Fruit fly (Drosophila melanogaster) whole organism, embryonic: ENCODE data around the gene Prx2.

Source experiments
- ATbp ChIP-seq: fragments of 200-800 bp; sonication (Bioruptor generic); optimal IDR thresholded peaks from 2 replicates; lab custom pipeline; 2017; ENCODE audit warnings: missing biosample characterization, mild to moderate bottlenecking, missing genetic modification characterization, missing genetic modification reagents
- Antp ChIP-seq: fragments of 200-800 bp; sonication (Bioruptor generic); optimal IDR thresholded peaks from 3 replicates; lab custom pipeline; 2016; ENCODE audit warnings: missing biosample characterization, missing genetic modification characterization
- Atf6 ChIP-seq: fragments of 200-800 bp; sonication (Bioruptor generic); IDR thresholded peaks from 2 replicates; pipeline ENCODE4 v1.3.6; 2022; ENCODE audit warnings: missing biosample characterization, missing genetic modification characterization
- C15 ChIP-seq: fragments of 200-800 bp; sonication (Bioruptor generic); IDR thresholded peaks from 3 replicates; pipeline ENCODE4 v1.3.6; 2022; ENCODE audit warnings: missing biosample characterization, missing genetic modification characterization
- CG10321 ChIP-seq: fragments of 200-800 bp; sonication (Bioruptor generic); IDR thresholded peaks from 2 replicates; pipeline ENCODE4 v1.3.6; 2022; ENCODE audit warnings: missing biosample characterization, missing genetic modification characterization
- CG10431 ChIP-seq: fragments of 200-800 bp; sonication (Bioruptor generic); optimal IDR thresholded peaks from 3 replicates; lab custom pipeline; 2018; ENCODE audit warnings: missing biosample characterization, mild to moderate bottlenecking, missing genetic modification characterization
- CG13775 ChIP-seq: fragments of 200-800 bp; sonication (Bioruptor generic); optimal IDR thresholded peaks from 3 replicates; lab custom pipeline; 2017; ENCODE audit warnings: missing biosample characterization, mild to moderate bottlenecking, missing genetic modification characterization
- CG14965 ChIP-seq: fragments of 200-800 bp; sonication (Bioruptor generic); optimal IDR thresholded peaks from 2 replicates; lab custom pipeline; 2016; ENCODE audit warnings: missing biosample characterization, missing genetic modification characterization, borderline replicate concordance
- CG17186 ChIP-seq: fragments of 200-800 bp; sonication (Bioruptor generic); optimal IDR thresholded peaks from 3 replicates; lab custom pipeline; 2017; ENCODE audit warnings: missing biosample characterization, missing genetic modification reagents, missing genetic modification characterization
- CG17361 ChIP-seq: fragments of 200-800 bp; sonication (Bioruptor generic); IDR thresholded peaks from 3 replicates; pipeline ENCODE4 v1.3.6; 2022; ENCODE audit warnings: missing biosample characterization, missing genetic modification characterization
- CG17568 ChIP-seq: fragments of 200-800 bp; sonication (Bioruptor generic); optimal IDR thresholded peaks from 2 replicates; lab custom pipeline; 2018; ENCODE audit warnings: missing biosample characterization, mild to moderate bottlenecking, missing genetic modification characterization, moderate library complexity
- CG17612 ChIP-seq: fragments of 200-800 bp; sonication (Bioruptor generic); IDR thresholded peaks from 2 replicates; pipeline ENCODE4 v1.3.6; 2022; ENCODE audit warnings: missing biosample characterization, missing genetic modification characterization
- CG18011 ChIP-seq: fragments of 200-800 bp; sonication (Bioruptor generic); optimal IDR thresholded peaks from 2 replicates; lab custom pipeline; 2017; ENCODE audit warnings: missing biosample characterization, missing genetic modification characterization, mild to moderate bottlenecking, moderate library complexity, missing genotype
- CG30403 ChIP-seq: fragments of 200-800 bp; sonication (Bioruptor generic); optimal IDR thresholded peaks from 3 replicates; lab custom pipeline; 2016; ENCODE audit warnings: missing biosample characterization, missing genetic modification characterization
- CG31441 ChIP-seq: fragments of 200-800 bp; sonication (Bioruptor generic); IDR thresholded peaks from 2 replicates; pipeline ENCODE4 v1.3.6; 2022; ENCODE audit warnings: missing biosample characterization, missing genetic modification characterization
- CG34376 ChIP-seq: fragments of 200-800 bp; sonication (Bioruptor generic); optimal IDR thresholded peaks from 2 replicates; lab custom pipeline; 2018; ENCODE audit warnings: missing biosample characterization, mild to moderate bottlenecking, missing genetic modification characterization
- CG3847 ChIP-seq: fragments of 200-800 bp; sonication (Bioruptor generic); IDR thresholded peaks from 2 replicates; pipeline ENCODE4 v1.3.6; 2022; ENCODE audit warnings: missing biosample characterization, missing genetic modification characterization
- CG4282 ChIP-seq: fragments of 200-800 bp; sonication (Bioruptor generic); optimal IDR thresholded peaks from 2 replicates; lab custom pipeline; 2016; ENCODE audit warnings: missing biosample characterization, missing genetic modification characterization
- CG4730 ChIP-seq: fragments of 200-800 bp; sonication (Bioruptor generic); IDR thresholded peaks from 2 replicates; pipeline ENCODE4 v1.3.6; 2022; ENCODE audit warnings: missing biosample characterization, missing genetic modification characterization
- CG6689 ChIP-seq: fragments of 200-800 bp; sonication (Bioruptor generic); IDR thresholded peaks from 2 replicates; pipeline ENCODE4 v1.3.6; 2022; ENCODE audit warnings: missing biosample characterization, missing genetic modification characterization
- CG6854 ChIP-seq: fragments of 200-800 bp; sonication (Bioruptor generic); optimal IDR thresholded peaks from 3 replicates; lab custom pipeline; 2017; ENCODE audit warnings: missing biosample characterization, mild to moderate bottlenecking, missing genetic modification characterization
- CG7839 ChIP-seq: fragments of 200-800 bp; sonication (Bioruptor generic); optimal IDR thresholded peaks from 3 replicates; lab custom pipeline; 2018; ENCODE audit warnings: missing biosample characterization, mild to moderate bottlenecking, missing genetic modification characterization, moderate library complexity
- CG8281 ChIP-seq: fragments of 200-800 bp; sonication (Bioruptor generic); optimal IDR thresholded peaks from 2 replicates; lab custom pipeline; 2018; ENCODE audit warnings: missing biosample characterization, mild to moderate bottlenecking, missing genetic modification characterization, moderate library complexity
- CG9437 ChIP-seq: fragments of 200-800 bp; sonication (Bioruptor generic); optimal IDR thresholded peaks from 2 replicates; lab custom pipeline; 2018; ENCODE audit warnings: missing biosample characterization, mild to moderate bottlenecking, missing genetic modification characterization
- CG9609 ChIP-seq: fragments of 200-800 bp; sonication (Bioruptor generic); optimal IDR thresholded peaks from 3 replicates; lab custom pipeline; 2016; ENCODE audit warnings: missing biosample characterization, missing genetic modification characterization
- CG9876 ChIP-seq: fragments of 200-800 bp; sonication (Bioruptor generic); optimal IDR thresholded peaks from 2 replicates; lab custom pipeline; 2016; ENCODE audit warnings: missing biosample characterization, missing genetic modification characterization
- Drgx ChIP-seq: fragments of 200-800 bp; sonication (Bioruptor generic); IDR thresholded peaks from 2 replicates; pipeline ENCODE4 v1.3.6; 2022; ENCODE audit warnings: missing biosample characterization, missing genetic modification characterization
- HLH54F ChIP-seq: fragments of 200-800 bp; sonication (Bioruptor generic); optimal IDR thresholded peaks from 3 replicates; lab custom pipeline; 2016; ENCODE audit warnings: missing biosample characterization, missing genetic modification characterization
- HmgZ ChIP-seq: fragments of 200-800 bp; sonication (Bioruptor generic); optimal IDR thresholded peaks from 2 replicates; lab custom pipeline; 2018; ENCODE audit warnings: missing biosample characterization, mild to moderate bottlenecking, missing genetic modification characterization
- Hr51 ChIP-seq, 2 experiments: fragments of 200-800 bp; sonication (Bioruptor generic); optimal IDR thresholded peaks; 2 replicates in 1 of 2; 3 replicates in 1 of 2; lab custom pipeline; 2016 to 2018; ENCODE audit warnings: missing biosample characterization in 2 of 2, missing genetic modification characterization in 2 of 2, mild to moderate bottlenecking in 1 of 2, moderate library complexity in 1 of 2
- Hsf ChIP-seq: fragments of 200-800 bp; sonication (Bioruptor generic); optimal IDR thresholded peaks from 3 replicates; lab custom pipeline; 2016; ENCODE audit warnings: missing biosample characterization, missing genetic modification characterization
- Lpt ChIP-seq: fragments of >200 bp; optimal IDR thresholded peaks from 2 replicates; lab custom pipeline; 2018; ENCODE audit warnings: missing biosample characterization, missing genetic modification characterization
- Oli ChIP-seq: fragments of 200-800 bp; sonication (Bioruptor generic); optimal IDR thresholded peaks from 2 replicates; lab custom pipeline; 2018; ENCODE audit warnings: missing biosample characterization, mild to moderate bottlenecking, missing genetic modification characterization, moderate library complexity
- TFAM ChIP-seq: fragments of 200-800 bp; sonication (Bioruptor generic); optimal IDR thresholded peaks from 2 replicates; lab custom pipeline; 2017; ENCODE audit warnings: missing biosample characterization, missing genetic modification characterization, inconsistent platforms
- Trl ChIP-seq, 3 experiments: fragments of >200 bp in 2 of 3; fragments of 200-800 bp in 1 of 3; sonication (Bioruptor generic) in 1 of 3; optimal IDR thresholded peaks; 2 replicates in 1 of 3; 3 replicates in 2 of 3; lab custom pipeline; 2016 to 2017; ENCODE audit warnings: missing biosample characterization in 1 of 3, missing genetic modification characterization in 1 of 3
- ab ChIP-seq: fragments of 200-800 bp; sonication (Bioruptor generic); optimal IDR thresholded peaks from 2 replicates; lab custom pipeline; 2016; ENCODE audit warnings: missing biosample characterization, missing genetic modification characterization
- amos ChIP-seq: fragments of 200-800 bp; sonication (Bioruptor generic); IDR thresholded peaks from 2 replicates; pipeline ENCODE4 v1.3.6; 2022; ENCODE audit warnings: missing biosample characterization, missing genetic modification characterization; ENCODE audit not compliant: partially characterized antibody
- ara ChIP-seq: fragments of 200-800 bp; sonication (Bioruptor generic); IDR thresholded peaks from 2 replicates; pipeline ENCODE4 v1.3.6; 2022; ENCODE audit warnings: missing biosample characterization, missing genetic modification characterization
- bbx ChIP-seq: fragments of 200-800 bp; sonication (Bioruptor generic); IDR thresholded peaks from 2 replicates; pipeline ENCODE4 v1.3.6; 2022; ENCODE audit warnings: missing biosample characterization, missing genetic modification characterization; ENCODE audit not compliant: partially characterized antibody
- bsh ChIP-seq, 2 experiments: fragments of 200-800 bp; sonication (Bioruptor generic); optimal IDR thresholded peaks; 2 replicates each; lab custom pipeline; 2017 to 2018; ENCODE audit warnings: mild to moderate bottlenecking in 2 of 2, missing biosample characterization in 2 of 2, missing genetic modification characterization in 2 of 2, moderate library complexity in 1 of 2
- da ChIP-seq: fragments of 200-800 bp; sonication (Bioruptor generic); optimal IDR thresholded peaks from 2 replicates; lab custom pipeline; 2016; ENCODE audit warnings: missing biosample characterization, missing genetic modification characterization
- esg ChIP-seq: fragments of 200-800 bp; sonication (Bioruptor generic); conservative IDR thresholded peaks from 2 replicates; pipeline ENCODE4 v1.3.6; 2022; ENCODE audit warnings: missing biosample characterization, missing genetic modification characterization
- ewg ChIP-seq: fragments of 200-800 bp; sonication (Bioruptor generic); optimal IDR thresholded peaks from 3 replicates; lab custom pipeline; 2017; ENCODE audit warnings: mild to moderate bottlenecking, missing biosample characterization, missing genetic modification reagents, missing genetic modification characterization
- fd102C ChIP-seq: fragments of 200-800 bp; sonication (Bioruptor generic); optimal IDR thresholded peaks from 2 replicates; lab custom pipeline; 2018; ENCODE audit warnings: missing biosample characterization, mild to moderate bottlenecking, missing genetic modification characterization, moderate library complexity
- fru ChIP-seq: fragments of >200 bp; optimal IDR thresholded peaks from 2 replicates; lab custom pipeline; 2017
- jumu ChIP-seq: fragments of 200-800 bp; sonication (Bioruptor generic); optimal IDR thresholded peaks from 3 replicates; lab custom pipeline; 2016; ENCODE audit warnings: missing biosample characterization, missing genetic modification characterization
- klu ChIP-seq: fragments of 200-800 bp; sonication (Bioruptor generic); IDR thresholded peaks from 2 replicates; pipeline ENCODE4 v1.3.6; 2022; ENCODE audit warnings: missing biosample characterization, missing genetic modification characterization
- rib ChIP-seq: fragments of 200-800 bp; sonication (Bioruptor generic); IDR thresholded peaks from 2 replicates; pipeline ENCODE4 v1.3.6; 2022; ENCODE audit warnings: missing biosample characterization, missing genetic modification characterization
- sd ChIP-seq: fragments of 200-800 bp; sonication (Bioruptor generic); optimal IDR thresholded peaks from 3 replicates; lab custom pipeline; 2018; ENCODE audit warnings: missing biosample characterization, mild to moderate bottlenecking, missing genetic modification characterization, moderate library complexity
- sima ChIP-seq: fragments of 200-800 bp; sonication (Bioruptor generic); optimal IDR thresholded peaks from 2 replicates; lab custom pipeline; 2016; ENCODE audit warnings: missing biosample characterization, missing genetic modification characterization
- stwl ChIP-seq: fragments of 200-800 bp; sonication (Bioruptor generic); optimal IDR thresholded peaks from 3 replicates; lab custom pipeline; 2018; ENCODE audit warnings: missing biosample characterization, mild to moderate bottlenecking, missing genetic modification characterization, moderate library complexity
- usp ChIP-seq: fragments of >200 bp; optimal IDR thresholded peaks from 2 replicates; lab custom pipeline; 2017; ENCODE audit warnings: missing biosample characterization, missing genetic modification characterization

The Prx2 gene

dm6 chrX:13376520-13376919 is 46.9 kb downstream of the Prx2 start (continued):
- TF ChIP-seq CG30403 (peak; percentile 16), ab (GFP tag; lab: Kevin White, UChicago) (no peak), Drgx (GFP tag; lab: Robert Waterston, UW) (peak; percentile 55), Lpt (no peak), CG6854 (GFP tag; lab: Kevin White, UChicago) (no peak), Oli (no peak), CG9437 (GFP tag; lab: Kevin White, UChicago) (no peak), CG4282 (GFP tag; lab: Kevin White, UChicago) (no peak), Atf6 (GFP tag; lab: Robert Waterston, UW) (peak; percentile 30; the same call in 1 of the 2 replicates), Trl (optimal IDR thresholded peaks at IDR 0.05; lab: Kevin White, UChicago) (no peak), Trl (GFP tag; optimal IDR thresholded peaks at IDR 0.05; lab: Kevin White, UChicago) (peak; percentile 21), C15 (GFP tag; lab: Robert Waterston, UW) (no peak), HmgZ (tag; lab: Kevin White, UChicago) (peak; percentile 19), CG31441 (GFP tag; lab: Robert Waterston, UW) (no peak), Hsf (GFP tag; lab: Kevin White, UChicago) (no peak), fru (lab: Kevin White, UChicago) (no peak), ewg (GFP tag; lab: Kevin White, UChicago) (no peak), CG9876 (GFP tag; lab: Kevin White, UChicago) (no peak), CG17186 (no peak), CG4730 (GFP tag; lab: Robert Waterston, UW) (no peak), ara (GFP tag; lab: Robert Waterston, UW) (no peak), Hr51 (GFP tag; optimal IDR thresholded peaks at IDR 0.05; lab: Kevin White, UChicago) (no peak), fd102C (no peak), CG10321 (GFP tag; lab: Robert Waterston, UW) (no peak), CG8281 (tag; lab: Kevin White, UChicago) (no peak), rib (GFP tag; lab: Robert Waterston, UW) (no peak), Antp (GFP tag; lab: Kevin White, UChicago) (no peak), CG14965 (GFP tag; lab: Kevin White, UChicago) (no peak), klu (GFP tag; lab: Robert Waterston, UW) (no peak), CG13775 (GFP tag; lab: Kevin White, UChicago) (peak; percentile 12), bbx (no peak), stwl (tag; lab: Kevin White, UChicago) (no peak), HLH54F (no peak), ATbp (GFP tag; lab: Kevin White, UChicago) (no peak), CG17361 (GFP tag; lab: Robert Waterston, UW) (no peak), CG18011 (GFP tag; lab: Kevin White, UChicago) (no peak), da (GFP tag; lab: Kevin White, UChicago) (no peak), TFAM (no peak), esg (GFP tag; lab: Robert Waterston, UW) (no peak), usp (GFP tag; lab: Kevin White, UChicago) (no peak), CG6689 (GFP tag; lab: Robert Waterston, UW) (0 out of 2 replicates have a peak, but pooled peaks have one; percentile 10), CG34376 (GFP tag; lab: Kevin White, UChicago) (no peak), CG7839 (peak; percentile 17), bsh (GFP tag; optimal IDR thresholded peaks at IDR 0.05; lab: Kevin White, UChicago) (no peak), CG17612 (GFP tag; lab: Robert Waterston, UW) (no peak), CG10431 (no peak), CG9609 (GFP tag; lab: Kevin White, UChicago) (peak; percentile 15), CG3847 (GFP tag; lab: Robert Waterston, UW) (no peak), sima (GFP tag; lab: Kevin White, UChicago) (no peak), sd (tag; lab: Kevin White, UChicago) (no peak), jumu (GFP tag; lab: Kevin White, UChicago) (no peak), CG17568 (GFP tag; lab: Kevin White, UChicago) (no peak), amos (no peak)
